Fruit fly (Drosophila melanogaster) whole organism, prepupa: ENCODE measurements around the gene Piezo.

Experiments
- Blimp-1 ChIP-seq: fragments of 200-800 bp; sonication (Bioruptor generic); optimal IDR thresholded peaks from 3 replicates; lab custom pipeline; 2017; ENCODE audit warnings: missing biosample characterization, missing genetic modification characterization, mild to moderate bottlenecking, moderate library complexity, missing genetic modification reagents
- CG10631 ChIP-seq: fragments of 200-800 bp; sonication (Bioruptor generic); optimal IDR thresholded peaks from 2 replicates; lab custom pipeline; 2016; ENCODE audit warnings: missing biosample characterization, missing genetic modification characterization
- CG11294 ChIP-seq: fragments of 200-800 bp; sonication (Bioruptor generic); IDR thresholded peaks from 2 replicates; pipeline ENCODE4 v1.3.6; 2022; ENCODE audit warnings: missing biosample characterization, missing genetic modification characterization
- CG11762 ChIP-seq: fragments of 200-800 bp; sonication (Bioruptor generic); optimal IDR thresholded peaks from 3 replicates; lab custom pipeline; 2016; ENCODE audit warnings: missing biosample characterization, missing genetic modification characterization; ENCODE audit not compliant: insufficient read depth
- CG11902 ChIP-seq: fragments of 200-800 bp; sonication (Bioruptor generic); optimal IDR thresholded peaks from 3 replicates; lab custom pipeline; 2016; ENCODE audit warnings: missing biosample characterization, missing genetic modification characterization
- CG15336 ChIP-seq: fragments of 200-800 bp; sonication (Bioruptor generic); IDR thresholded peaks from 2 replicates; pipeline ENCODE4 v1.3.6; 2022; ENCODE audit warnings: missing biosample characterization, missing genetic modification characterization
- CG1621 ChIP-seq: fragments of 200-800 bp; sonication (Bioruptor generic); optimal IDR thresholded peaks from 3 replicates; lab custom pipeline; 2018; ENCODE audit warnings: missing biosample characterization, mild to moderate bottlenecking, missing genetic modification characterization
- CG16779 ChIP-seq: fragments of 200-800 bp; sonication (Bioruptor generic); optimal IDR thresholded peaks from 3 replicates; lab custom pipeline; 2017; ENCODE audit warnings: missing biosample characterization, mild to moderate bottlenecking, missing genetic modification characterization
- CG32006 ChIP-seq: fragments of 200-800 bp; sonication (Bioruptor generic); optimal IDR thresholded peaks from 3 replicates; lab custom pipeline; 2017; ENCODE audit warnings: missing biosample characterization, mild to moderate bottlenecking, missing genetic modification characterization
- CG4318 ChIP-seq: fragments of 200-800 bp; sonication (Bioruptor generic); optimal IDR thresholded peaks from 3 replicates; lab custom pipeline; 2017; ENCODE audit warnings: missing biosample characterization, mild to moderate bottlenecking, missing genetic modification characterization
- CG6163 ChIP-seq: fragments of 200-800 bp; sonication (Bioruptor generic); IDR thresholded peaks from 3 replicates; pipeline ENCODE4 v1.3.6; 2022; ENCODE audit warnings: missing biosample characterization, missing genetic modification characterization
- CG6276 ChIP-seq: fragments of 200-800 bp; sonication (Bioruptor generic); optimal IDR thresholded peaks from 2 replicates; lab custom pipeline; 2017; ENCODE audit warnings: missing biosample characterization, mild to moderate bottlenecking, missing genetic modification characterization
- CG6808 ChIP-seq: fragments of 200-800 bp; sonication (Bioruptor generic); optimal IDR thresholded peaks from 3 replicates; lab custom pipeline; 2017; ENCODE audit warnings: missing biosample characterization, missing genetic modification characterization, mild to moderate bottlenecking, moderate library complexity, missing genetic modification reagents
- CG6854 ChIP-seq: fragments of 200-800 bp; sonication (Bioruptor generic); optimal IDR thresholded peaks from 2 replicates; lab custom pipeline; 2017; ENCODE audit warnings: missing biosample characterization, mild to moderate bottlenecking, missing genetic modification characterization
- CG7368 ChIP-seq: fragments of 200-800 bp; sonication (Bioruptor generic); optimal IDR thresholded peaks from 3 replicates; lab custom pipeline; 2016; ENCODE audit warnings: missing biosample characterization, missing genetic modification characterization
- CG8119 ChIP-seq: fragments of 200-800 bp; sonication (Bioruptor generic); IDR thresholded peaks from 3 replicates; pipeline ENCODE4 v1.3.6; 2022; ENCODE audit warnings: missing biosample characterization, missing genetic modification characterization
- CG8319 ChIP-seq: fragments of 200-800 bp; sonication (Bioruptor generic); optimal IDR thresholded peaks from 3 replicates; lab custom pipeline; 2016; ENCODE audit warnings: missing biosample characterization, missing genetic modification characterization
- CG9139 ChIP-seq: fragments of 200-800 bp; sonication (Bioruptor generic); optimal IDR thresholded peaks from 3 replicates; lab custom pipeline; 2017; ENCODE audit warnings: missing biosample characterization, mild to moderate bottlenecking, missing genetic modification characterization
- Eip75B ChIP-seq: fragments of 200-800 bp; sonication (Bioruptor generic); optimal IDR thresholded peaks from 3 replicates; lab custom pipeline; 2016; ENCODE audit warnings: missing biosample characterization, missing genetic modification characterization
- Eip78C ChIP-seq: fragments of 200-800 bp; sonication (Bioruptor generic); peaks from one replicate; lab custom pipeline; 2016; ENCODE audit warnings: missing biosample characterization, missing genetic modification characterization
- Eip93F ChIP-seq: fragments of 200-800 bp; sonication (Bioruptor generic); optimal IDR thresholded peaks from 2 replicates; lab custom pipeline; 2016; ENCODE audit warnings: missing biosample characterization, mild to moderate bottlenecking, missing genetic modification characterization
- Ets21C ChIP-seq: fragments of 200-800 bp; sonication (Bioruptor generic); optimal IDR thresholded peaks from 3 replicates; lab custom pipeline; 2016; ENCODE audit warnings: missing biosample characterization, missing genetic modification characterization
- Ets96B ChIP-seq: fragments of 200-800 bp; optimal IDR thresholded peaks from 2 replicates; lab custom pipeline; 2019; ENCODE audit warnings: missing biosample characterization, mild to moderate bottlenecking, missing genetic modification characterization, moderate library complexity
- Hr38 ChIP-seq: sonication (Bioruptor generic); optimal IDR thresholded peaks from 2 replicates; lab custom pipeline; 2016; ENCODE audit warnings: missing biosample characterization, missing genetic modification characterization
- Hr39 ChIP-seq: fragments of 200-800 bp; sonication (Bioruptor generic); optimal IDR thresholded peaks from 2 replicates; lab custom pipeline; 2016; ENCODE audit warnings: missing biosample characterization, missing genetic modification characterization
- Hr4 ChIP-seq: fragments of 200-800 bp; sonication (Bioruptor generic); optimal IDR thresholded peaks from 3 replicates; lab custom pipeline; 2016; ENCODE audit warnings: missing biosample characterization, missing genetic modification characterization
- Met ChIP-seq: fragments of 200-800 bp; sonication (Bioruptor generic); optimal IDR thresholded peaks from 3 replicates; lab custom pipeline; 2016; ENCODE audit warnings: missing biosample characterization, missing genetic modification characterization
- OdsH ChIP-seq: fragments of 200-800 bp; sonication (Bioruptor generic); optimal IDR thresholded peaks from 3 replicates; lab custom pipeline; 2016; ENCODE audit warnings: missing biosample characterization, missing genetic modification characterization
- Smox ChIP-seq: fragments of 200-800 bp; sonication (Bioruptor generic); optimal IDR thresholded peaks from 3 replicates; lab custom pipeline; 2016; ENCODE audit warnings: missing biosample characterization, missing genetic modification characterization
- Sox102F ChIP-seq: fragments of 200-800 bp; sonication (Bioruptor generic); optimal IDR thresholded peaks from 2 replicates; lab custom pipeline; 2016; ENCODE audit warnings: missing biosample characterization, mild to moderate bottlenecking, missing genetic modification characterization
- Sox15 ChIP-seq: fragments of 200-800 bp; sonication (Bioruptor generic); optimal IDR thresholded peaks from 3 replicates; lab custom pipeline; 2016; ENCODE audit warnings: missing biosample characterization, missing genetic modification characterization
- achi ChIP-seq: fragments of 200-800 bp; sonication (Bioruptor generic); optimal IDR thresholded peaks from 3 replicates; lab custom pipeline; 2016; ENCODE audit warnings: missing biosample characterization, missing genetic modification characterization
- acj6 ChIP-seq: fragments of 200-800 bp; sonication (Bioruptor generic); optimal IDR thresholded peaks from 3 replicates; lab custom pipeline; 2016; ENCODE audit warnings: missing biosample characterization, missing genetic modification characterization
- cyc ChIP-seq: fragments of 200-800 bp; sonication (Bioruptor generic); optimal IDR thresholded peaks from 3 replicates; lab custom pipeline; 2016; ENCODE audit warnings: missing biosample characterization, missing genetic modification characterization
- dac ChIP-seq: fragments of 200-800 bp; sonication (Bioruptor generic); optimal IDR thresholded peaks from 2 replicates; lab custom pipeline; 2017; ENCODE audit warnings: missing biosample characterization, mild to moderate bottlenecking, missing genetic modification characterization
- esn ChIP-seq: fragments of 200-800 bp; sonication (Bioruptor generic); optimal IDR thresholded peaks from 2 replicates; lab custom pipeline; 2016; ENCODE audit warnings: missing biosample characterization, mild to moderate bottlenecking, missing genetic modification characterization, moderate library complexity
- fd59A ChIP-seq: fragments of 200-800 bp; sonication (Bioruptor generic); optimal IDR thresholded peaks from 2 replicates; lab custom pipeline; 2017; ENCODE audit warnings: missing biosample characterization, mild to moderate bottlenecking, missing genetic modification characterization, missing genetic modification reagents
- fd85E ChIP-seq: fragments of 200-800 bp; sonication (Bioruptor generic); optimal IDR thresholded peaks from 3 replicates; lab custom pipeline; 2016; ENCODE audit warnings: missing biosample characterization, missing genetic modification characterization
- fkh ChIP-seq: fragments of 200-800 bp; sonication (Bioruptor generic); optimal IDR thresholded peaks from 3 replicates; lab custom pipeline; 2017; ENCODE audit warnings: missing biosample characterization, mild to moderate bottlenecking, missing genetic modification characterization, moderate library complexity
- lz ChIP-seq: fragments of 200-800 bp; sonication (Bioruptor generic); optimal IDR thresholded peaks from 3 replicates; lab custom pipeline; 2016; ENCODE audit warnings: missing biosample characterization, missing genetic modification characterization
- pdm3 ChIP-seq: fragments of 200-800 bp; sonication (Bioruptor generic); optimal IDR thresholded peaks from 3 replicates; lab custom pipeline; 2016; ENCODE audit warnings: missing biosample characterization, missing genetic modification characterization
- salr ChIP-seq, 2 experiments: fragments of 200-800 bp; sonication (Bioruptor generic); optimal IDR thresholded peaks; 3 replicates each; lab custom pipeline; 2016 to 2018; ENCODE audit warnings: missing biosample characterization in 2 of 2, missing genetic modification characterization in 2 of 2, mild to moderate bottlenecking in 1 of 2
- spab ChIP-seq: fragments of 200-800 bp; sonication (Bioruptor generic); optimal IDR thresholded peaks from 2 replicates; lab custom pipeline; 2017; ENCODE audit warnings: missing biosample characterization, mild to moderate bottlenecking, missing genetic modification characterization, missing genetic modification reagents
- ss ChIP-seq, 2 experiments: fragments of 200-800 bp; sonication (Bioruptor generic); optimal IDR thresholded peaks; 2 replicates in 1 of 2; 3 replicates in 1 of 2; lab custom pipeline; 2017 to 2018; ENCODE audit warnings: mild to moderate bottlenecking in 2 of 2, missing biosample characterization in 2 of 2, missing genetic modification characterization in 2 of 2, moderate library complexity in 1 of 2
- svp ChIP-seq: fragments of 200-800 bp; sonication (Bioruptor generic); peaks from one replicate; lab custom pipeline; 2016; ENCODE audit warnings: missing biosample characterization, missing genetic modification characterization
- topi ChIP-seq: fragments of 200-800 bp; sonication (Bioruptor generic); optimal IDR thresholded peaks from 3 replicates; lab custom pipeline; 2016; ENCODE audit warnings: missing biosample characterization, missing genetic modification characterization
- vri ChIP-seq: fragments of 200-800 bp; sonication (Bioruptor generic); optimal IDR thresholded peaks from 3 replicates; lab custom pipeline; 2016; ENCODE audit warnings: missing biosample characterization, mild to moderate bottlenecking, missing genetic modification characterization

Piezo gene

dm6 chr2L:8211070-8211469 is 48.2 kb downstream of the Piezo start, which contains the start of gene Ssb-c31a (continued):
- no peak for TF ChIP-seq CG7368
- no peak for TF ChIP-seq CG16779 (tag; lab: Kevin White, UChicago)
- TF ChIP-seq acj6 (GFP tag; lab: Kevin White, UChicago) = peak; percentile 65
- peak; percentile 63 for TF ChIP-seq achi (GFP tag; lab: Kevin White, UChicago)
- peak; percentile 50 for TF ChIP-seq Hr4 (GFP tag; lab: Kevin White, UChicago)
- TF ChIP-seq CG1621 = no peak
- TF ChIP-seq CG4318 (GFP tag; lab: Kevin White, UChicago) = no peak
- TF ChIP-seq dac = no peak
- no peak for TF ChIP-seq CG15336 (GFP tag; lab: Robert Waterston, UW)
- peak; percentile 54 for TF ChIP-seq CG10631 (GFP tag; lab: Kevin White, UChicago)
- TF ChIP-seq Blimp-1 (GFP tag; lab: Kevin White, UChicago) = no peak
- peak; percentile 70 for TF ChIP-seq Eip75B (GFP tag; lab: Kevin White, UChicago)
- TF ChIP-seq svp (GFP tag; lab: Kevin White, UChicago) = peak; percentile 66
- peak; percentile 87 for TF ChIP-seq Eip78C
- peak in 1 of 2 experiments; percentile 7 for TF ChIP-seq salr (GFP tag; optimal IDR thresholded peaks at IDR 0.05; lab: Kevin White, UChicago)

- peak; percentile 99 for TF ChIP-seq Eip75B (GFP tag; lab: Kevin White, UChicago)
- TF ChIP-seq Met (GFP tag; lab: Kevin White, UChicago) = peak; percentile 99
- peak; percentile 99 for TF ChIP-seq CG8319 (GFP tag; lab: Kevin White, UChicago)
- peak; percentile 98 for TF ChIP-seq fd85E (GFP tag; lab: Kevin White, UChicago)
- TF ChIP-seq spab (GFP tag; lab: Kevin White, UChicago) = peak; percentile 99
- TF ChIP-seq CG15336 (GFP tag; lab: Robert Waterston, UW) = peak; percentile 99
- peak; percentile 99 for TF ChIP-seq CG32006 (GFP tag; lab: Kevin White, UChicago)
- peak; percentile 100 for TF ChIP-seq CG6163
- peak; percentile 99 for TF ChIP-seq Smox (GFP tag; lab: Kevin White, UChicago)
- peak; percentile 98 for TF ChIP-seq CG16779 (tag; lab: Kevin White, UChicago)
- peak; percentile 98 for TF ChIP-seq CG9139 (GFP tag; lab: Kevin White, UChicago)
- peak; percentile 100 for TF ChIP-seq Sox102F (GFP tag; lab: Kevin White, UChicago)
- peak; percentile 100 for TF ChIP-seq acj6 (GFP tag; lab: Kevin White, UChicago)
- TF ChIP-seq Hr38 (GFP tag; lab: Kevin White, UChicago) = peak; percentile 97
- peak; percentile 99 for TF ChIP-seq CG11762 (GFP tag; lab: Kevin White, UChicago)
- TF ChIP-seq Eip93F (GFP tag; lab: Kevin White, UChicago) = peak; percentile 99
- peak; percentile 99 for TF ChIP-seq vri (GFP tag; lab: Kevin White, UChicago)
- peak; percentile 98 for TF ChIP-seq CG6276 (GFP tag; lab: Kevin White, UChicago)
- TF ChIP-seq CG11902 (GFP tag; lab: Kevin White, UChicago) = peak; percentile 99
- TF ChIP-seq topi (GFP tag; lab: Kevin White, UChicago) = peak; percentile 99
- peak; percentile 100 for TF ChIP-seq OdsH (GFP tag; lab: Kevin White, UChicago)
- TF ChIP-seq CG8119 = peak; percentile 98
- peak; percentile 99 for TF ChIP-seq fd59A (GFP tag; lab: Kevin White, UChicago)
- peak; percentile 99 for TF ChIP-seq CG11294 (GFP tag; lab: Robert Waterston, UW)
- peak; percentile 98 for TF ChIP-seq fkh (GFP tag; lab: Kevin White, UChicago)
- TF ChIP-seq Hr4 (GFP tag; lab: Kevin White, UChicago) = peak; percentile 100
- TF ChIP-seq esn (GFP tag; lab: Kevin White, UChicago) = peak; percentile 100
- TF ChIP-seq pdm3 (GFP tag; lab: Kevin White, UChicago) = peak; percentile 100
- TF ChIP-seq dac = peak; percentile 99
- peak; percentile 98 to 99 for TF ChIP-seq ss (GFP tag; optimal IDR thresholded peaks at IDR 0.05; lab: Kevin White, UChicago)
- peak; percentile 99 for TF ChIP-seq cyc (GFP tag; lab: Kevin White, UChicago)
- peak; percentile 100 for TF ChIP-seq Hr39 (GFP tag; lab: Kevin White, UChicago)
- peak; percentile 96 for TF ChIP-seq Blimp-1 (GFP tag; lab: Kevin White, UChicago)
- TF ChIP-seq CG1621 = peak; percentile 98
- TF ChIP-seq CG10631 (GFP tag; lab: Kevin White, UChicago) = peak; percentile 100
- peak; percentile 99 for TF ChIP-seq Sox15 (GFP tag; lab: Kevin White, UChicago)
- peak; percentile 98 for TF ChIP-seq CG6808 (GFP tag; lab: Kevin White, UChicago)
- TF ChIP-seq CG4318 (GFP tag; lab: Kevin White, UChicago) = peak; percentile 98
- peak; percentile 100 for TF ChIP-seq lz (GFP tag; lab: Kevin White, UChicago)
- peak; percentile 99 for TF ChIP-seq CG6854 (GFP tag; lab: Kevin White, UChicago)
- TF ChIP-seq Ets21C (GFP tag; lab: Kevin White, UChicago) = peak; percentile 99
- peak; percentile 99 for TF ChIP-seq Ets96B (tag; lab: Kevin White, UChicago)
These were observed 49.9 kb downstream of the Piezo start, which contains the start of the genes CG8372 and CG8360 for dm6 chr2L:8212666-8213270. Gene CG8372 (minus strand): TSS chr2L:8212902. Gene CG8360 (plus strand): TSS chr2L:8212959.
